Fruit fly (Drosophila melanogaster): ENCODE measurements around the gene msl-1.

The msl-1 gene

dm6 chr2L:18708239-18708891, 19.8 kb upstream of the msl-1 start, which contains the start of the genes Faf2 and Grip71 (continued):
- TF ChIP-seq CG4424 (GFP tag; optimal IDR thresholded peaks at IDR 0.05) (peak; percentile 94), otp (GFP tag; IDR thresholded peaks at IDR 0.05) (peak; percentile 93), chinmo (GFP tag; IDR thresholded peaks at IDR 0.05; ENCODE audit: partially characterized antibody) (peak; percentile 86; the same call in 3 of the 4 replicates), Hr39 (optimal IDR thresholded peaks at IDR 0.05) (no peak), Aef1 (GFP tag; IDR thresholded peaks at IDR 0.05) (peak; percentile 96), CG2889 (GFP tag; IDR thresholded peaks at IDR 0.05) (peak; percentile 91), chm (GFP tag; IDR thresholded peaks at IDR 0.05) (peak; percentile 86), seq (GFP tag; IDR thresholded peaks at IDR 0.05) (peak; percentile 90), CG14441 (GFP tag; IDR thresholded peaks at IDR 0.05) (peak; percentile 97), stwl (tag; optimal IDR thresholded peaks at IDR 0.05) (peak; percentile 74), CG11085 (GFP tag; IDR thresholded peaks at IDR 0.05) (peak; percentile 95), Atf-2 (GFP tag; optimal IDR thresholded peaks at IDR 0.05) (peak; percentile 80), CG8924 (tag; optimal IDR thresholded peaks at IDR 0.05) (peak; percentile 86), Neu2 (GFP tag; optimal IDR thresholded peaks at IDR 0.05; ENCODE audit: borderline replicate concordance) (no peak), D19B (GFP tag; optimal IDR thresholded peaks at IDR 0.05) (peak; percentile 77), ac (GFP tag; optimal IDR thresholded peaks at IDR 0.05) (peak; percentile 30), Dad (GFP tag; optimal IDR thresholded peaks at IDR 0.05) (peak; percentile 70), schlank (tag; optimal IDR thresholded peaks at IDR 0.05) (peak; percentile 44), CG2199 (GFP tag; IDR thresholded peaks at IDR 0.05) (peak; percentile 64; the same call in 2 of the 3 replicates), Dll (GFP tag; IDR thresholded peaks at IDR 0.05; ENCODE audit: partially characterized antibody) (peak; percentile 59; the same call in 3 of the 4 replicates), CG13624 (GFP tag; optimal IDR thresholded peaks at IDR 0.05) (peak; percentile 75), rib (GFP tag; IDR thresholded peaks at IDR 0.05) (peak; percentile 81), CG31224 (GFP tag; IDR thresholded peaks at IDR 0.05) (peak; percentile 91), crp (GFP tag; optimal IDR thresholded peaks at IDR 0.05) (peak in 1 of 2 experiments; percentile 72), ro (GFP tag; IDR thresholded peaks at IDR 0.05) (peak; percentile 85), CG6813 (GFP tag; optimal IDR thresholded peaks at IDR 0.05) (no peak), Rx (GFP tag; IDR thresholded peaks at IDR 0.05) (peak; percentile 93), amos (GFP tag; IDR thresholded peaks at IDR 0.05; ENCODE audit: partially characterized antibody) (peak; percentile 47; the same call in 1 of the 2 replicates), CG17568 (GFP tag; optimal IDR thresholded peaks at IDR 0.05) (no peak), sima (GFP tag; optimal IDR thresholded peaks at IDR 0.05) (no peak), lola (GFP tag; optimal IDR thresholded peaks at IDR 0.05) (peak in 2 of 3 experiments; percentile 86 to 98), pum (GFP tag; optimal IDR thresholded peaks at IDR 0.05) (peak; percentile 94), CG9727 (GFP tag; optimal IDR thresholded peaks at IDR 0.05) (peak; percentile 88), CG16815 (GFP tag; optimal IDR thresholded peaks at IDR 0.05) (peak; percentile 95), CG1603 (tag; optimal IDR thresholded peaks at IDR 0.05) (peak; percentile 88), CHES-1-like (GFP tag; optimal IDR thresholded peaks at IDR 0.05) (peak; percentile 82), Lpt (GFP tag; optimal IDR thresholded peaks at IDR 0.05) (no peak), Taf1 (GFP tag; IDR thresholded peaks at IDR 0.05) (peak; percentile 79), Hsf (GFP tag; optimal IDR thresholded peaks at IDR 0.05) (peak; percentile 94), CG1529 (GFP tag; optimal IDR thresholded peaks at IDR 0.05) (peak; percentile 58), Hand (GFP tag; optimal IDR thresholded peaks at IDR 0.05) (peak; percentile 52), ase (GFP tag; IDR thresholded peaks at IDR 0.05) (peak; percentile 95), unc-4 (GFP tag; IDR thresholded peaks at IDR 0.05; ENCODE audit: partially characterized antibody) (peak; percentile 59; the same call in 1 of the 2 replicates), Dek (tag; optimal IDR thresholded peaks at IDR 0.05) (peak; percentile 92), yki (optimal IDR thresholded peaks at IDR 0.05) (no peak), CG10274 (GFP tag; optimal IDR thresholded peaks at IDR 0.05) (peak; percentile 52), corto (GFP tag; optimal IDR thresholded peaks at IDR 0.05) (peak; percentile 65), lab (GFP tag; optimal IDR thresholded peaks at IDR 0.05) (peak; percentile 85), Med (GFP tag) (peak; percentile 97), CG7556 (GFP tag; optimal IDR thresholded peaks at IDR 0.05) (peak; percentile 78)
